Fruit fly (Drosophila melanogaster) whole organism, pupa: ENCODE measurements around the gene aux.
"Not testable (repeated sequence)": the region's sequence is repeated elsewhere in the genome, so short reads cannot be mapped to it uniquely, and the experiment has no call there.

ENCODE experiments used
- CG10348 ChIP-seq: fragments of 200-800 bp; sonication (Bioruptor generic); IDR thresholded peaks from 2 replicates; pipeline ENCODE4 v1.3.6; 2022; ENCODE audit warnings: missing biosample characterization, missing genetic modification characterization
- CG12605 ChIP-seq: fragments of 200-800 bp; sonication (Bioruptor generic); IDR thresholded peaks from 2 replicates; pipeline ENCODE4 v1.3.6; 2022; ENCODE audit warnings: missing biosample characterization, missing genetic modification characterization
- CG13204 ChIP-seq: fragments of 200-800 bp; sonication (Bioruptor generic); optimal IDR thresholded peaks from 2 replicates; lab custom pipeline; 2018; ENCODE audit warnings: missing biosample characterization, mild to moderate bottlenecking, missing genetic modification characterization, moderate library complexity
- CG14655 ChIP-seq: fragments of 200-800 bp; sonication (Bioruptor generic); optimal IDR thresholded peaks from 3 replicates; lab custom pipeline; 2017; ENCODE audit warnings: mild to moderate bottlenecking, missing biosample characterization, missing genetic modification reagents, missing genetic modification characterization
- CG15710 ChIP-seq: fragments of 200-800 bp; sonication (Bioruptor generic); optimal IDR thresholded peaks from 2 replicates; lab custom pipeline; 2018; ENCODE audit warnings: missing biosample characterization, mild to moderate bottlenecking, missing genetic modification characterization, moderate library complexity
- CG17806 ChIP-seq: fragments of 200-800 bp; sonication (Bioruptor generic); optimal IDR thresholded peaks from 2 replicates; lab custom pipeline; 2018; ENCODE audit warnings: missing biosample characterization, mild to moderate bottlenecking, missing genetic modification characterization, moderate library complexity
- CG32121 ChIP-seq: fragments of 200-800 bp; sonication (Bioruptor generic); IDR thresholded peaks from 2 replicates; pipeline ENCODE4 v1.3.6; 2022; ENCODE audit warnings: missing biosample characterization, missing genetic modification characterization
- CG34367 ChIP-seq: fragments of 200-800 bp; sonication (Bioruptor generic); optimal IDR thresholded peaks from 2 replicates; lab custom pipeline; 2018; ENCODE audit warnings: missing biosample characterization, mild to moderate bottlenecking, missing genetic modification characterization
- CG4496 ChIP-seq: fragments of 200-800 bp; sonication (Bioruptor generic); IDR thresholded peaks from 3 replicates; pipeline ENCODE4 v1.3.6; 2022; ENCODE audit warnings: missing biosample characterization, missing genetic modification characterization
- CG8159 ChIP-seq: fragments of 200-800 bp; sonication (Bioruptor generic); optimal IDR thresholded peaks from 3 replicates; lab custom pipeline; 2018; ENCODE audit warnings: missing biosample characterization, mild to moderate bottlenecking, missing genetic modification characterization, moderate library complexity
- CG8301 ChIP-seq: fragments of 200-800 bp; sonication (Bioruptor generic); optimal IDR thresholded peaks from 2 replicates; lab custom pipeline; 2018; ENCODE audit warnings: missing biosample characterization, mild to moderate bottlenecking, missing genetic modification characterization
- CG9948 ChIP-seq: fragments of 200-800 bp; sonication (Bioruptor generic); optimal IDR thresholded peaks from 2 replicates; lab custom pipeline; 2018; ENCODE audit warnings: missing biosample characterization, mild to moderate bottlenecking, missing genetic modification characterization, moderate library complexity
- D1 ChIP-seq: fragments of 200-800 bp; sonication (Bioruptor generic); optimal IDR thresholded peaks from 2 replicates; lab custom pipeline; 2018; ENCODE audit warnings: missing biosample characterization, mild to moderate bottlenecking, missing genetic modification characterization, moderate library complexity
- EcR ChIP-seq: fragments of 200-800 bp; sonication (Bioruptor generic); optimal IDR thresholded peaks from 3 replicates; lab custom pipeline; 2019; ENCODE audit warnings: missing biosample characterization, missing genetic modification characterization, mild to moderate bottlenecking, moderate library complexity, missing genetic modification reagents
- Ets98B ChIP-seq: fragments of 200-800 bp; sonication (Bioruptor generic); IDR thresholded peaks from 2 replicates; pipeline ENCODE4 v1.3.6; 2022; ENCODE audit warnings: missing biosample characterization, missing genetic modification characterization
- Pif1A ChIP-seq: fragments of 200-800 bp; sonication (Bioruptor generic); optimal IDR thresholded peaks from 3 replicates; lab custom pipeline; 2016; ENCODE audit warnings: missing biosample characterization, missing genetic modification characterization
- Pif1B ChIP-seq: fragments of 200-800 bp; sonication (Bioruptor generic); optimal IDR thresholded peaks from 3 replicates; lab custom pipeline; 2016; ENCODE audit warnings: missing biosample characterization, missing genetic modification characterization
- Snoo ChIP-seq: fragments of 200-800 bp; sonication (Bioruptor generic); optimal IDR thresholded peaks from 3 replicates; lab custom pipeline; 2017; ENCODE audit warnings: missing biosample characterization, mild to moderate bottlenecking, missing genetic modification characterization, inconsistent platforms
- fd96Ca ChIP-seq: fragments of 200-800 bp; sonication (Bioruptor generic); IDR thresholded peaks from 3 replicates; pipeline ENCODE4 v1.3.6; 2022; ENCODE audit warnings: missing biosample characterization, missing genetic modification characterization
- gl ChIP-seq: fragments of 200-800 bp; sonication (Bioruptor generic); optimal IDR thresholded peaks from 2 replicates; lab custom pipeline; 2018; ENCODE audit warnings: missing biosample characterization, mild to moderate bottlenecking, missing genetic modification characterization
- rn ChIP-seq: fragments of 200-800 bp; sonication (Bioruptor generic); IDR thresholded peaks from 2 replicates; pipeline ENCODE4 v1.3.6; 2022; ENCODE audit warnings: missing biosample characterization, missing genetic modification characterization

The aux gene

dm6 chr3R:4211483-4211882 lies at the start of gene aux:
Gene aux (plus strand): TSS chr3R:4211783.
- TF ChIP-seq Pif1A (GFP tag; lab: Kevin White, UChicago); Snoo (tag; lab: Kevin White, UChicago); CG17806 (tag; lab: Kevin White, UChicago): not testable (repeated sequence)

DNA sequence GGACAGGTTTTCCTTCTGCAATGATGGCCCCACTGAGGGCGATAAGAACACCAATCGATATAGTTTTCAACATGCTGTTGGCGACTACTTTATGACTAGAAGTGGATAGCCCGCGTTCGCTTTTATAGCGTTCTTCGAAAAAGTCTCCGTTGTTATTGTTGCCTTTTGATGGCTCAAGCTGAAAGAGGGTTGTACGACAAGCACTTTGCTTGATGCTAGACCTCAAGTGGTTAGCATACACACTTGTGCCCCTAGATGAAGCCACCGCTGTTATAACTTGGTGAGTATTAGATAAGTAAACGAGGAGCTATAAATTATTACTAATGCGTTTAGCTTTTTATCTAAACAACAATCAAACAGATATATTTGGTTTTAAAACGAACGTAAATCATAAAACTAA lies 49.4 kb upstream of the aux start, which contains the start of gene CG40198:
TSS of gene CG40198 (minus strand) at position 101 of the 400 bp plus-strand sequence.
- TF ChIP-seq CG4496 (GFP tag; lab: Robert Waterston, UW) (no peak), rn (no peak)
- TF ChIP-seq, all 21 proteins: peak for 0

dm6 chr3R:4174470-4174869 lies 37.1 kb upstream of the aux start, which contains the start of gene CG12581:
Gene CG12581 (plus strand): TSS chr3R:4174632.
- no peak for TF ChIP-seq EcR (GFP tag; lab: Kevin White, UChicago)
- TF ChIP-seq Snoo (tag; lab: Kevin White, UChicago) = peak; percentile 57
- TF ChIP-seq CG10348 (GFP tag; lab: Robert Waterston, UW) = no peak
- TF ChIP-seq CG32121 (GFP tag; lab: Robert Waterston, UW) = no peak
- peak; percentile 47 for TF ChIP-seq CG12605
- TF ChIP-seq CG9948 = no peak
- no peak for TF ChIP-seq CG15710
- TF ChIP-seq D1 (tag; lab: Kevin White, UChicago) = no peak
- no peak for TF ChIP-seq fd96Ca (GFP tag; lab: Robert Waterston, UW)
- TF ChIP-seq Ets98B (GFP tag; lab: Robert Waterston, UW) = no peak; the same call in 1 of the 2 replicates

dm6 chr3R:4174975-4175374 lies 36.6 kb upstream of the aux start:
- 0 out of 2 replicates have a peak, but pooled peaks have one; percentile 11 for TF ChIP-seq CG12605
- no peak for TF ChIP-seq Snoo (tag; lab: Kevin White, UChicago)
- no peak for TF ChIP-seq CG9948
- TF ChIP-seq Ets98B (GFP tag; lab: Robert Waterston, UW) = 0 out of 2 replicates have a peak, but pooled peaks have one; percentile 20
- no peak for TF ChIP-seq CG15710
- peak; percentile 1 for TF ChIP-seq EcR (GFP tag; lab: Kevin White, UChicago)

- TF ChIP-seq CG32121 (GFP tag; lab: Robert Waterston, UW) = no peak
- no peak for TF ChIP-seq CG12605
- no peak for TF ChIP-seq CG13204 (GFP tag; lab: Kevin White, UChicago)
- no peak for TF ChIP-seq CG14655 (GFP tag; lab: Kevin White, UChicago)
- no peak for TF ChIP-seq EcR (GFP tag; lab: Kevin White, UChicago)
- TF ChIP-seq gl (tag; lab: Kevin White, UChicago) = no peak
- TF ChIP-seq Pif1B (GFP tag; lab: Kevin White, UChicago) = no peak
- no peak for TF ChIP-seq D1 (tag; lab: Kevin White, UChicago)
Measured at dm6 chr3R:4176728-4177127, 34.9 kb upstream of the aux start.

- no peak for TF ChIP-seq CG8159 (tag; lab: Kevin White, UChicago)
- TF ChIP-seq CG32121 (GFP tag; lab: Robert Waterston, UW) = no peak
- TF ChIP-seq CG13204 (GFP tag; lab: Kevin White, UChicago) = no peak
- no peak for TF ChIP-seq CG17806 (tag; lab: Kevin White, UChicago)
- TF ChIP-seq rn = no peak
- no peak for TF ChIP-seq CG4496 (GFP tag; lab: Robert Waterston, UW)
- TF ChIP-seq fd96Ca (GFP tag; lab: Robert Waterston, UW) = no peak
- no peak for TF ChIP-seq CG9948
- TF ChIP-seq CG8301 = no peak
- TF ChIP-seq CG10348 (GFP tag; lab: Robert Waterston, UW) = no peak
- no peak for TF ChIP-seq Pif1A (GFP tag; lab: Kevin White, UChicago)
- TF ChIP-seq CG12605 = no peak
- TF ChIP-seq Pif1B (GFP tag; lab: Kevin White, UChicago) = no peak
- no peak for TF ChIP-seq EcR (GFP tag; lab: Kevin White, UChicago)
- TF ChIP-seq CG34367 (tag; lab: Kevin White, UChicago) = no peak
- no peak for TF ChIP-seq Ets98B (GFP tag; lab: Robert Waterston, UW)
- TF ChIP-seq D1 (tag; lab: Kevin White, UChicago) = no peak
- no peak for TF ChIP-seq CG15710
- no peak for TF ChIP-seq CG14655 (GFP tag; lab: Kevin White, UChicago)
- TF ChIP-seq gl (tag; lab: Kevin White, UChicago) = no peak
Measured at dm6 chr3R:4178750-4179485, 32.7 kb upstream of the aux start.
